Worm (Caenorhabditis elegans): ENCODE data around the gene Y57G11C.52.

- TF ChIP-seq unc-62 (GFP tag; optimal IDR thresholded peaks at IDR 0.05) (no peak), mdl-1 (tag; optimal IDR thresholded peaks at IDR 0.05) (no peak), ceh-82 (tag; optimal IDR thresholded peaks at IDR 0.05) (no peak)
Observed at ce11 chrIV:14864529-14864928, 10.7 kb downstream of the Y57G11C.52 start.
